Fruit fly (Drosophila melanogaster) whole organism, pupa: ENCODE results near the gene Trissin.

ENCODE experiments used
- CG10348 ChIP-seq: fragments of 200-800 bp; sonication (Bioruptor generic); IDR thresholded peaks from 2 replicates; pipeline ENCODE4 v1.3.6; 2022; ENCODE audit warnings: missing biosample characterization, missing genetic modification characterization
- CG12605 ChIP-seq: fragments of 200-800 bp; sonication (Bioruptor generic); IDR thresholded peaks from 2 replicates; pipeline ENCODE4 v1.3.6; 2022; ENCODE audit warnings: missing biosample characterization, missing genetic modification characterization
- CG13204 ChIP-seq: fragments of 200-800 bp; sonication (Bioruptor generic); optimal IDR thresholded peaks from 2 replicates; lab custom pipeline; 2018; ENCODE audit warnings: missing biosample characterization, mild to moderate bottlenecking, missing genetic modification characterization, moderate library complexity
- CG14655 ChIP-seq: fragments of 200-800 bp; sonication (Bioruptor generic); optimal IDR thresholded peaks from 3 replicates; lab custom pipeline; 2017; ENCODE audit warnings: mild to moderate bottlenecking, missing biosample characterization, missing genetic modification reagents, missing genetic modification characterization
- CG15710 ChIP-seq: fragments of 200-800 bp; sonication (Bioruptor generic); optimal IDR thresholded peaks from 2 replicates; lab custom pipeline; 2018; ENCODE audit warnings: missing biosample characterization, mild to moderate bottlenecking, missing genetic modification characterization, moderate library complexity
- CG17806 ChIP-seq: fragments of 200-800 bp; sonication (Bioruptor generic); optimal IDR thresholded peaks from 2 replicates; lab custom pipeline; 2018; ENCODE audit warnings: missing biosample characterization, mild to moderate bottlenecking, missing genetic modification characterization, moderate library complexity
- CG32121 ChIP-seq: fragments of 200-800 bp; sonication (Bioruptor generic); IDR thresholded peaks from 2 replicates; pipeline ENCODE4 v1.3.6; 2022; ENCODE audit warnings: missing biosample characterization, missing genetic modification characterization
- CG34367 ChIP-seq: fragments of 200-800 bp; sonication (Bioruptor generic); optimal IDR thresholded peaks from 2 replicates; lab custom pipeline; 2018; ENCODE audit warnings: missing biosample characterization, mild to moderate bottlenecking, missing genetic modification characterization
- CG4496 ChIP-seq: fragments of 200-800 bp; sonication (Bioruptor generic); IDR thresholded peaks from 3 replicates; pipeline ENCODE4 v1.3.6; 2022; ENCODE audit warnings: missing biosample characterization, missing genetic modification characterization
- CG8159 ChIP-seq: fragments of 200-800 bp; sonication (Bioruptor generic); optimal IDR thresholded peaks from 3 replicates; lab custom pipeline; 2018; ENCODE audit warnings: missing biosample characterization, mild to moderate bottlenecking, missing genetic modification characterization, moderate library complexity
- CG8301 ChIP-seq: fragments of 200-800 bp; sonication (Bioruptor generic); optimal IDR thresholded peaks from 2 replicates; lab custom pipeline; 2018; ENCODE audit warnings: missing biosample characterization, mild to moderate bottlenecking, missing genetic modification characterization
- CG9948 ChIP-seq: fragments of 200-800 bp; sonication (Bioruptor generic); optimal IDR thresholded peaks from 2 replicates; lab custom pipeline; 2018; ENCODE audit warnings: missing biosample characterization, mild to moderate bottlenecking, missing genetic modification characterization, moderate library complexity
- D1 ChIP-seq: fragments of 200-800 bp; sonication (Bioruptor generic); optimal IDR thresholded peaks from 2 replicates; lab custom pipeline; 2018; ENCODE audit warnings: missing biosample characterization, mild to moderate bottlenecking, missing genetic modification characterization, moderate library complexity
- EcR ChIP-seq: fragments of 200-800 bp; sonication (Bioruptor generic); optimal IDR thresholded peaks from 3 replicates; lab custom pipeline; 2019; ENCODE audit warnings: missing biosample characterization, missing genetic modification characterization, mild to moderate bottlenecking, moderate library complexity, missing genetic modification reagents
- Ets98B ChIP-seq: fragments of 200-800 bp; sonication (Bioruptor generic); IDR thresholded peaks from 2 replicates; pipeline ENCODE4 v1.3.6; 2022; ENCODE audit warnings: missing biosample characterization, missing genetic modification characterization
- Pif1A ChIP-seq: fragments of 200-800 bp; sonication (Bioruptor generic); optimal IDR thresholded peaks from 3 replicates; lab custom pipeline; 2016; ENCODE audit warnings: missing biosample characterization, missing genetic modification characterization
- Pif1B ChIP-seq: fragments of 200-800 bp; sonication (Bioruptor generic); optimal IDR thresholded peaks from 3 replicates; lab custom pipeline; 2016; ENCODE audit warnings: missing biosample characterization, missing genetic modification characterization
- Snoo ChIP-seq: fragments of 200-800 bp; sonication (Bioruptor generic); optimal IDR thresholded peaks from 3 replicates; lab custom pipeline; 2017; ENCODE audit warnings: missing biosample characterization, mild to moderate bottlenecking, missing genetic modification characterization, inconsistent platforms
- fd96Ca ChIP-seq: fragments of 200-800 bp; sonication (Bioruptor generic); IDR thresholded peaks from 3 replicates; pipeline ENCODE4 v1.3.6; 2022; ENCODE audit warnings: missing biosample characterization, missing genetic modification characterization
- gl ChIP-seq: fragments of 200-800 bp; sonication (Bioruptor generic); optimal IDR thresholded peaks from 2 replicates; lab custom pipeline; 2018; ENCODE audit warnings: missing biosample characterization, mild to moderate bottlenecking, missing genetic modification characterization
- rn ChIP-seq: fragments of 200-800 bp; sonication (Bioruptor generic); IDR thresholded peaks from 2 replicates; pipeline ENCODE4 v1.3.6; 2022; ENCODE audit warnings: missing biosample characterization, missing genetic modification characterization

The Trissin gene

DNA sequence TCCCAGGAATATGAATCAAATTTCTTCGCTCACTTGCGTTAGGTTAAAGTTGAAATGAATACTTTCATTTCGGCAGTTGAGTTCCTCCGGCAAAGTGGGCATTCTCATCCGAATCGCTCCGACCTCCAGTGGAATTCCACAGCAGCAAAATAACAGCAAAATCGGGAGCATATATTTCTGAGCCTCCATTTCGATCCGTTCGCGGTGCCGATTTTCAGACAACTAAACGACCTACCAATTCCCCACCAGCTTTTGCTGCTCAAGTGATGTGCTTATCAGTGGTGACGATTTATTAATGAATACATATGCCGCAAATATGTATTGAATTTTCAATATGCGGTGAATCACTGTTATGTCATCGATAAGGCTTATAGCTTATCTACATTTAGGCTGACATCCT lies 23.4 kb upstream of the Trissin start, which contains the start of gene CG44014:
Gene CG44014, minus strand, starts transcription at position 256 of the 400 bp plus-strand sequence.
- no peak for TF ChIP-seq Pif1A (GFP tag; lab: Kevin White, UChicago)
- TF ChIP-seq CG8159 (tag; lab: Kevin White, UChicago), result no peak
- no peak for TF ChIP-seq CG32121 (GFP tag; lab: Robert Waterston, UW)
- TF ChIP-seq CG15710 (tag; lab: Kevin White, UChicago), result no peak
- no peak for TF ChIP-seq Ets98B (GFP tag; lab: Robert Waterston, UW)
- TF ChIP-seq Snoo (tag; lab: Kevin White, UChicago), result no peak
- TF ChIP-seq CG9948 (tag; lab: Kevin White, UChicago), result no peak
- no peak for TF ChIP-seq Pif1B (GFP tag; lab: Kevin White, UChicago)
- no peak for TF ChIP-seq CG10348 (GFP tag; lab: Robert Waterston, UW)
- no peak for TF ChIP-seq CG14655 (GFP tag; lab: Kevin White, UChicago)
- TF ChIP-seq CG17806, result no peak
- no peak for TF ChIP-seq CG34367 (tag; lab: Kevin White, UChicago)
- no peak for TF ChIP-seq fd96Ca
- TF ChIP-seq gl (tag; lab: Kevin White, UChicago), result no peak
- TF ChIP-seq EcR, result no peak
- no peak for TF ChIP-seq CG8301 (tag; lab: Kevin White, UChicago)
- TF ChIP-seq rn (GFP tag; lab: Robert Waterston, UW), result no peak
- no peak for TF ChIP-seq CG13204 (GFP tag; lab: Kevin White, UChicago)
- TF ChIP-seq CG4496 (GFP tag; lab: Robert Waterston, UW), result no peak

- TF ChIP-seq CG8301 (tag; lab: Kevin White, UChicago) (no peak), CG34367 (tag; lab: Kevin White, UChicago) (no peak), CG4496 (GFP tag; lab: Robert Waterston, UW) (no peak), CG9948 (tag; lab: Kevin White, UChicago) (no peak), D1 (tag; lab: Kevin White, UChicago) (no peak), CG15710 (tag; lab: Kevin White, UChicago) (no peak)
Measured at dm6 chr3R:15507760-15508159, 22.6 kb upstream of the Trissin start.

DNA sequence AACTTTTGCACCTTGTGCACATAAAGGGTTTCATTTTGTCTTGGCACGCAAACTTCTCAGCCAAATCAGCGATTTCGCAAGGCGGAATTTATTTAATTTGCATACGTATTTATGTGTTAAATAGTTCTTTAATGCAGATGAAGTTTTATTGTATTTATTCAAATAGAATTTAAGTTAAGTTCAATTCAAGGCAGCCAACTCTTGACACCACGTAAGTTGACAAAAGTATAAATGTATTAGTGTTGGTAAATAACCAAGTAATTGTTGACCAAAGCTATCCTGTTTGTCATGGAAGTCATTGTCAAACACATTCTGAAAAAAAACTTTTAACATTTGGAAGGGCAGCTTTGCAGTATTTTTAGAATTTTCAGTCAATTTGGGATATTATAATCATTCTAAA lies 9.1 kb upstream of the Trissin start, which contains the start of gene maca:
Gene maca, plus strand, starts transcription at position 301 of the 400 bp plus-strand sequence.
- TF ChIP-seq Snoo (tag; lab: Kevin White, UChicago) (no peak), gl (tag; lab: Kevin White, UChicago) (no peak), CG10348 (GFP tag; lab: Robert Waterston, UW) (no peak), Pif1B (GFP tag; lab: Kevin White, UChicago) (no peak), D1 (tag; lab: Kevin White, UChicago) (no peak), Pif1A (GFP tag; lab: Kevin White, UChicago) (no peak)
- TF ChIP-seq, all 21 proteins: peak for 0

dm6 chr3R:15493211-15493610 lies 8.0 kb upstream of the Trissin start:
- no peak for TF ChIP-seq CG8301 (tag; lab: Kevin White, UChicago)
- TF ChIP-seq CG10348 (GFP tag; lab: Robert Waterston, UW), result no peak
- no peak for TF ChIP-seq CG32121 (GFP tag; lab: Robert Waterston, UW)
- TF ChIP-seq Snoo (tag; lab: Kevin White, UChicago), result no peak
- no peak for TF ChIP-seq D1 (tag; lab: Kevin White, UChicago)
- no peak for TF ChIP-seq EcR
- no peak for TF ChIP-seq Ets98B (GFP tag; lab: Robert Waterston, UW)
- TF ChIP-seq CG9948 (tag; lab: Kevin White, UChicago), result no peak
- no peak for TF ChIP-seq Pif1A (GFP tag; lab: Kevin White, UChicago)
- no peak for TF ChIP-seq CG8159 (tag; lab: Kevin White, UChicago)
- TF ChIP-seq CG12605 (GFP tag; lab: Robert Waterston, UW), result no peak
- TF ChIP-seq CG15710 (tag; lab: Kevin White, UChicago), result no peak
- no peak for TF ChIP-seq CG4496 (GFP tag; lab: Robert Waterston, UW)
- TF ChIP-seq Pif1B (GFP tag; lab: Kevin White, UChicago), result no peak
- no peak for TF ChIP-seq CG13204 (GFP tag; lab: Kevin White, UChicago)
- no peak for TF ChIP-seq CG14655 (GFP tag; lab: Kevin White, UChicago)
- TF ChIP-seq fd96Ca, result no peak
- no peak for TF ChIP-seq CG17806
- TF ChIP-seq, all 21 proteins: peak for 0

dm6 chr3R:15485866-15486265 lies 670 bp upstream of the Trissin start, which contains the start of gene obe:
Gene obe, plus strand, starts transcription at chr3R:15486050.
- TF ChIP-seq Ets98B (GFP tag; lab: Robert Waterston, UW) (no peak), CG10348 (GFP tag; lab: Robert Waterston, UW) (no peak), Snoo (tag; lab: Kevin White, UChicago) (no peak), CG9948 (tag; lab: Kevin White, UChicago) (no peak), CG17806 (no peak)

dm6 chr3R:15482858-15483257 lies 2.3 kb downstream of the Trissin start, which contains the start of gene Rh6:
Gene Rh6, plus strand, starts transcription at chr3R:15483158.
- TF ChIP-seq EcR, result no peak
- TF ChIP-seq CG17806, result no peak
- no peak for TF ChIP-seq CG9948 (tag; lab: Kevin White, UChicago)

DNA sequence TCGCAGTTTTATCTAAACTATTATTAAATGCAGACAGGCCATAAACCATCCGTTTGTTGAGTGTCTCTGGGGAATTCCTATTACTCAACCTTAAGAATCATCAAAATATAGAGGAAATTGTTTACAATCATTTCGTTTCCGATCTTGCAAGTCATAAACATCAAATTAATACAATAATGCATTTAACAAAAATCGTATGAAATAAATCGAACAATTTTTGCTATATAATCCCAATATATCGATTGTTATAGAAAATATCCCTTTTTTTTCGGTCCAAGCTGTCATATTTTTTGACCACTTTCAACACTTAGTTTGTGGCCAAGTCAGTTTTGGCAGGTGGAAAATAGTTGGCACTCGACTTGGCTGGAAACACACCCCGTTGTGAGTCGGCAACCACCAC lies 3.6 kb downstream of the Trissin start, which contains the start of gene B9d1:
Gene B9d1, plus strand, starts transcription at position 301 of the 400 bp plus-strand sequence.
- TF ChIP-seq Pif1A (GFP tag; lab: Kevin White, UChicago) (no peak), fd96Ca (no peak), CG4496 (GFP tag; lab: Robert Waterston, UW) (no peak)
- TF ChIP-seq, all 21 proteins: peak for 0
